Worm (Caenorhabditis elegans) whole organism, L2 larva: ENCODE measurements around the gene vep-2.

Experiments
- C34F6.9 ChIP-seq: fragments of 150-350 bp; optimal IDR thresholded peaks from 2 replicates; lab custom pipeline; 2014; ENCODE audit warnings: missing biosample characterization, missing genetic modification characterization
- R02D3.7 ChIP-seq: fragments of 150-350 bp; optimal IDR thresholded peaks from 2 replicates; lab custom pipeline; 2014; ENCODE audit warnings: missing biosample characterization, missing genetic modification characterization
- alr-1 ChIP-seq: fragments of 150-350 bp; optimal IDR thresholded peaks from 2 replicates; lab custom pipeline; 2014; ENCODE audit warnings: missing biosample characterization, missing genetic modification characterization
- ama-1 ChIP-seq: fragments of 150-350 bp; optimal IDR thresholded peaks from 2 replicates; lab custom pipeline; 2018; ENCODE audit warnings: inconsistent platforms
- ceh-16 ChIP-seq: fragments of 150-350 bp; optimal IDR thresholded peaks from 2 replicates; lab custom pipeline; 2014; ENCODE audit warnings: missing biosample characterization, missing genetic modification characterization
- ceh-82 ChIP-seq: fragments of 150-350 bp; optimal IDR thresholded peaks from 2 replicates; lab custom pipeline; 2014; ENCODE audit warnings: missing biosample characterization, missing genetic modification characterization
- crh-2 ChIP-seq: sonication (generic microtip); optimal IDR thresholded peaks from 2 replicates; lab custom pipeline; 2017; ENCODE audit warnings: missing biosample characterization, missing genetic modification characterization
- dmd-4 ChIP-seq: sonication (generic microtip); optimal IDR thresholded peaks from 2 replicates; lab custom pipeline; 2017; ENCODE audit warnings: missing biosample characterization, missing genetic modification characterization
- egl-27 ChIP-seq: sonication (generic microtip); optimal IDR thresholded peaks from 3 replicates; lab custom pipeline; 2017; ENCODE audit warnings: missing biosample characterization, missing genetic modification reagents, missing genetic modification characterization
- elt-1 ChIP-seq: fragments of 150-350 bp; optimal IDR thresholded peaks from 2 replicates; lab custom pipeline; 2014; ENCODE audit warnings: missing biosample characterization, missing genetic modification characterization
- fos-1 ChIP-seq: fragments of 150-350 bp; optimal IDR thresholded peaks from 2 replicates; lab custom pipeline; 2014; ENCODE audit warnings: missing biosample characterization, missing genetic modification characterization
- gmeb-1 ChIP-seq: fragments of 150-350 bp; optimal IDR thresholded peaks from 2 replicates; lab custom pipeline; 2014; ENCODE audit warnings: missing biosample characterization, missing genetic modification characterization
- lin-39 ChIP-seq: fragments of 150-350 bp; optimal IDR thresholded peaks from 2 replicates; lab custom pipeline; 2014; ENCODE audit warnings: missing biosample characterization, missing genetic modification reagents, missing genetic modification characterization
- mab-5 ChIP-seq: fragments of 150-350 bp; optimal IDR thresholded peaks from 2 replicates; lab custom pipeline; 2014; ENCODE audit warnings: missing biosample characterization, missing genetic modification characterization
- mbf-1 ChIP-seq: sonication (generic microtip); optimal IDR thresholded peaks from 2 replicates; lab custom pipeline; 2017; ENCODE audit warnings: missing biosample characterization, missing genetic modification characterization
- mdl-1 ChIP-seq, 2 experiments: fragments of 150-350 bp in 1 of 2; sonication (generic microtip) in 1 of 2; optimal IDR thresholded peaks; 2 replicates each; lab custom pipeline; 2017; ENCODE audit warnings: missing biosample characterization in 2 of 2, missing genetic modification characterization in 2 of 2
- nhr-10 ChIP-seq: sonication (generic microtip); optimal IDR thresholded peaks from 2 replicates; lab custom pipeline; 2017; ENCODE audit warnings: missing biosample characterization, missing genetic modification characterization
- nhr-11 ChIP-seq: fragments of 150-350 bp; optimal IDR thresholded peaks from 2 replicates; lab custom pipeline; 2014; ENCODE audit warnings: missing biosample characterization, missing genetic modification characterization
- nhr-129 ChIP-seq: fragments of 150-350 bp; optimal IDR thresholded peaks from 2 replicates; lab custom pipeline; 2014; ENCODE audit warnings: missing biosample characterization, missing genetic modification characterization
- nhr-21 ChIP-seq: fragments of 150-350 bp; optimal IDR thresholded peaks from 2 replicates; lab custom pipeline; 2014; ENCODE audit warnings: missing biosample characterization, missing genetic modification characterization
- nhr-23 ChIP-seq: fragments of 150-350 bp; optimal IDR thresholded peaks from 2 replicates; lab custom pipeline; 2014; ENCODE audit warnings: missing biosample characterization, missing genetic modification reagents, missing genetic modification characterization
- nhr-25 ChIP-seq: fragments of 150-350 bp; sonication (generic microtip); optimal IDR thresholded peaks from 3 replicates; lab custom pipeline; 2014; ENCODE audit warnings: missing biosample characterization, missing genetic modification characterization
- nhr-77 ChIP-seq: fragments of 150-350 bp; optimal IDR thresholded peaks from 2 replicates; lab custom pipeline; 2014; ENCODE audit warnings: missing biosample characterization, missing genetic modification characterization
- peb-1 ChIP-seq: fragments of 150-350 bp; optimal IDR thresholded peaks from 2 replicates; lab custom pipeline; 2014; ENCODE audit warnings: missing biosample characterization, missing genetic modification characterization
- sem-4 ChIP-seq: fragments of 150-350 bp; optimal IDR thresholded peaks from 2 replicates; lab custom pipeline; 2014; ENCODE audit warnings: missing biosample characterization, missing genetic modification reagents, missing genetic modification characterization
- sma-9 ChIP-seq, 2 experiments: fragments of 150-350 bp in 1 of 2; sonication (generic microtip) in 1 of 2; optimal IDR thresholded peaks; 2 replicates each; lab custom pipeline; 2014 to 2016; ENCODE audit warnings: missing genetic modification characterization in 2 of 2, mild to moderate bottlenecking in 1 of 2, missing biosample characterization in 1 of 2, missing compliant biosample characterization in 1 of 2, missing genetic modification reagents in 1 of 2, moderate library complexity in 1 of 2
- snpc-4 ChIP-seq: fragments of 150-350 bp; optimal IDR thresholded peaks from 2 replicates; lab custom pipeline; 2014; ENCODE audit warnings: missing biosample characterization, missing genetic modification characterization
- unc-39 ChIP-seq: fragments of 150-350 bp; optimal IDR thresholded peaks from 2 replicates; lab custom pipeline; 2014; ENCODE audit warnings: missing biosample characterization, missing genetic modification characterization
- unc-55 ChIP-seq: fragments of 150-350 bp; sonication (generic microtip); optimal IDR thresholded peaks from 3 replicates; lab custom pipeline; 2014; ENCODE audit warnings: missing biosample characterization, missing genetic modification reagents, missing genetic modification characterization
- unc-62 ChIP-seq: fragments of 150-350 bp; optimal IDR thresholded peaks from 2 replicates; lab custom pipeline; 2014; ENCODE audit warnings: missing biosample characterization, missing genetic modification reagents, missing genetic modification characterization
- zag-1 ChIP-seq: fragments of 150-350 bp; optimal IDR thresholded peaks from 2 replicates; lab custom pipeline; 2014; ENCODE audit warnings: missing biosample characterization, missing genetic modification characterization
- ztf-1 ChIP-seq: fragments of 200-800 bp; sonication (Bioruptor generic); conservative IDR thresholded peaks from 2 replicates; pipeline ENCODE4 v1.3.6; 2022; ENCODE audit warnings: missing genetic modification characterization, missing compliant biosample characterization
- ztf-4 ChIP-seq: fragments of 150-350 bp; optimal IDR thresholded peaks from 2 replicates; lab custom pipeline; 2014; ENCODE audit warnings: missing biosample characterization, missing genetic modification characterization

vep-2 gene

DNA sequence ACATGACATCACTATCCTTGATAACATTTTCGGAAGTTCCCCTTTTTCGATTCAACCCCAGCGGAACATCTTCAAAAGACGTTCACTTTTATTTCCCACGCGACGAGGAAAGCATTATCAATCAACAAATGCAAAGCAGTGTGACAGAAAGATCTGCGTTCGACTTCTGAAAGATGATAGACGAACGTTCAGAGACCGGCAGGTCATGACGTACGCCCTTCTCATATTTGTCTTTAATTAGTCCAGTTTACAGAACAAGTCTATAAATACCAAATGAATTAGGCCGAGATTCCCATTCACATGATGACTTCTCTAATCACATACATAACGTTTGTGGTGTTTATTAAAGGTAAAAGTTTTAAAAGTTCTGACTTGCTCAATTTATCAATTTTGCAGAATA, 26.5 kb downstream of the vep-2 start, which contains the start of gene R11G1.11:
R11G1.11 (plus strand) TSS at position 301 of the 400 bp plus-strand sequence.
- TF ChIP-seq sma-9 (GFP tag; optimal IDR thresholded peaks at IDR 0.05; lab: Kevin White, UChicago) (no peak), sma-9 (tag; optimal IDR thresholded peaks at IDR 0.05; lab: Kevin White, UChicago) (no peak), nhr-10 (no peak), ztf-4 (tag; lab: Kevin White, UChicago) (no peak), dmd-4 (tag; lab: Kevin White, UChicago) (no peak), ama-1 (lab: Kevin White, UChicago) (no peak), crh-2 (tag; lab: Kevin White, UChicago) (no peak), sem-4 (tag; lab: Kevin White, UChicago) (no peak)

- no peak for TF ChIP-seq ceh-82
- no peak for TF ChIP-seq nhr-129 (tag; lab: Kevin White, UChicago)
- TF ChIP-seq gmeb-1 (tag; lab: Kevin White, UChicago): no peak
- no peak for TF ChIP-seq ztf-4 (tag; lab: Kevin White, UChicago)
- no peak for TF ChIP-seq unc-55 (GFP tag; lab: Kevin White, UChicago)
- TF ChIP-seq C34F6.9 (tag; lab: Kevin White, UChicago): no peak
- no peak for TF ChIP-seq nhr-21
- TF ChIP-seq nhr-25 (tag; lab: Kevin White, UChicago): no peak
- TF ChIP-seq fos-1 (tag; lab: Kevin White, UChicago): no peak
- no peak for TF ChIP-seq alr-1 (tag; lab: Kevin White, UChicago)
- TF ChIP-seq nhr-11: no peak
- no peak for TF ChIP-seq unc-39
- TF ChIP-seq elt-1 (tag; lab: Kevin White, UChicago): no peak
- TF ChIP-seq lin-39 (tag; lab: Kevin White, UChicago): no peak
- TF ChIP-seq peb-1 (tag; lab: Kevin White, UChicago): no peak
- no peak for TF ChIP-seq nhr-23 (tag; lab: Kevin White, UChicago)
- TF ChIP-seq crh-2 (tag; lab: Kevin White, UChicago): no peak
- no peak for TF ChIP-seq nhr-77 (tag; lab: Kevin White, UChicago)
- no peak for TF ChIP-seq unc-62 (GFP tag; lab: Kevin White, UChicago)
Observed at ce11 chrX:3655972-3656371, 27.9 kb downstream of the vep-2 start, which contains the start of gene R11G1.7. Gene R11G1.7 (plus strand): TSS chrX:3656272.

- TF ChIP-seq alr-1 (tag; lab: Kevin White, UChicago) (no peak), mbf-1 (tag; lab: Kevin White, UChicago) (no peak), nhr-77 (tag; lab: Kevin White, UChicago) (no peak), fos-1 (tag; lab: Kevin White, UChicago) (no peak), ztf-4 (tag; lab: Kevin White, UChicago) (no peak), sma-9 (GFP tag; optimal IDR thresholded peaks at IDR 0.05; lab: Kevin White, UChicago) (no peak), sma-9 (tag; optimal IDR thresholded peaks at IDR 0.05; lab: Kevin White, UChicago) (no peak), ama-1 (lab: Kevin White, UChicago) (no peak), sem-4 (tag; lab: Kevin White, UChicago) (no peak), mab-5 (tag; lab: Kevin White, UChicago) (no peak), nhr-23 (tag; lab: Kevin White, UChicago) (no peak), crh-2 (tag; lab: Kevin White, UChicago) (no peak), snpc-4 (tag; lab: Kevin White, UChicago) (no peak), unc-55 (GFP tag; lab: Kevin White, UChicago) (no peak), nhr-25 (tag; lab: Kevin White, UChicago) (no peak), unc-39 (no peak), unc-62 (GFP tag; lab: Kevin White, UChicago) (no peak), mdl-1 (tag; optimal IDR thresholded peaks at IDR 0.05; lab: Kevin White, UChicago) (no peak), nhr-11 (no peak), ztf-1 (GFP tag; lab: Robert Waterston, UW) (no peak)
- TF ChIP-seq, all 48 proteins: peak for 0
Observed at ce11 chrX:3659192-3659591, 31.1 kb downstream of the vep-2 start, which contains the start of gene R11G1.1. Gene R11G1.1 (plus strand): TSS chrX:3659492.

DNA sequence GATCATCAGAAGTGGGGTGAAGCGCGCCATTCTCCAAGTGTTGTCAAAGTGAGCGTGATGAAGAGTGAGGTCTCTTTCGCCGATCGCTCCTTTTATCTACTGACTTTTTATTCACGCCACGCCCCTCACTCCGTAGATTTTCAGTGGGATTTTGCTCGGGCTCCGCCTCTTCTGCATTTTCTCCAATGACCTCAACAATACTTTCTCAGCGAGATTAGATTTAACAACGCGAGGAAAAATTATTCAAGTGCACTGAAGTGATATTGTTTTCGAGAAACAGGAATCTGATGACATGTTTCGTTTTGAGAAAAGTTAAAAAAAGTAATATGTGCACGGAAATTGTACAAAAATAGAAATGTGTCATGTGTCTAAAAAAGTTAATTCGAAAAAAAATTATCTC, 40.7 kb downstream of the vep-2 start, which contains the start of gene snet-1:
snet-1 (minus strand) TSS at position 101 of the 400 bp plus-strand sequence.
- TF ChIP-seq mbf-1 (tag; lab: Kevin White, UChicago): no peak
- no peak for TF ChIP-seq lin-39 (tag; lab: Kevin White, UChicago)
- TF ChIP-seq R02D3.7 (tag; lab: Kevin White, UChicago): no peak
- no peak for TF ChIP-seq egl-27
- no peak for TF ChIP-seq nhr-21

DNA sequence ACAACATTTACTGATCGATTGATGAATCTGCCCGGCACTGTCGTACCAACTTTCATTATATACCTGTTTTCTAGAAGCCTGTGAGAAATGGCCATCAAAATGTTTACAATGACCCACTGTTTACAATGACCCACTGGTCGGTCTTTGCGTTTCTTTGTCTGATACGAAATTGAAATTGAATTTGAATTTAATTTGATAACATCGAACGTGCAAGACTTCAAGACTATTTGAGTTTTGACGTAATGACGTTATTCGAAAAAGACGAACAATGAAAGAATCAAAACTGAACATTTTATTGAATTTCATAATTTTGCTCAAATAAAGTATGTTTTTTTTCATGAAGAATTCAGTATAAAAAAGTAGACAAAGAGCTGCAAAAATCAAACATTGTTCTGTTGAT, 43.9 kb downstream of the vep-2 start, which contains the start of gene C02F12.5:
C02F12.5 (minus strand) TSS at position 101 of the 400 bp plus-strand sequence.
- no peak for TF ChIP-seq mab-5 (tag; lab: Kevin White, UChicago)
- TF ChIP-seq C34F6.9 (tag; lab: Kevin White, UChicago): no peak
- TF ChIP-seq ceh-16 (tag; lab: Kevin White, UChicago): no peak
- TF ChIP-seq unc-55 (GFP tag; lab: Kevin White, UChicago): no peak
- no peak for TF ChIP-seq mdl-1 (tag; optimal IDR thresholded peaks at IDR 0.05; lab: Kevin White, UChicago)
- no peak for TF ChIP-seq egl-27
- TF ChIP-seq zag-1 (tag; lab: Kevin White, UChicago): no peak
- TF ChIP-seq nhr-77 (tag; lab: Kevin White, UChicago): no peak
- TF ChIP-seq snpc-4 (tag; lab: Kevin White, UChicago): no peak
- no peak for TF ChIP-seq R02D3.7 (tag; lab: Kevin White, UChicago)
- TF ChIP-seq nhr-23 (tag; lab: Kevin White, UChicago): no peak
- TF ChIP-seq mbf-1 (tag; lab: Kevin White, UChicago): no peak
